Fruit fly (Drosophila melanogaster) whole organism, embryonic: ENCODE results near the gene tral.

ENCODE experiments used
- Bgb ChIP-seq: fragments of 200-800 bp; sonication (Bioruptor generic); IDR thresholded peaks from 2 replicates; pipeline ENCODE4 v1.3.6; 2022; ENCODE audit warnings: missing biosample characterization, missing genetic modification characterization; ENCODE audit not compliant: partially characterized antibody
- CG10209 ChIP-seq: fragments of 200-800 bp; sonication (Bioruptor generic); optimal IDR thresholded peaks from 3 replicates; lab custom pipeline; 2017; ENCODE audit warnings: missing biosample characterization, mild to moderate bottlenecking, missing genetic modification characterization, missing genetic modification reagents
- CG10462 ChIP-seq: fragments of 200-800 bp; sonication (Bioruptor generic); optimal IDR thresholded peaks from 2 replicates; lab custom pipeline; 2016; ENCODE audit warnings: missing biosample characterization, missing genetic modification characterization
- CG10654 ChIP-seq: fragments of 200-800 bp; sonication (Bioruptor generic); optimal IDR thresholded peaks from 2 replicates; lab custom pipeline; 2016; ENCODE audit warnings: missing biosample characterization, missing genetic modification characterization
- CG11093 ChIP-seq: fragments of 200-800 bp; sonication (Bioruptor generic); IDR thresholded peaks from 3 replicates; pipeline ENCODE4 v1.3.6; 2022; ENCODE audit warnings: missing biosample characterization, missing genetic modification characterization
- CG11695 ChIP-seq: fragments of 200-800 bp; sonication (Bioruptor generic); IDR thresholded peaks from 3 replicates; pipeline ENCODE4 v1.3.6; 2022; ENCODE audit warnings: missing biosample characterization, missing genetic modification characterization
- CG12769 ChIP-seq: fragments of 200-800 bp; sonication (Bioruptor generic); optimal IDR thresholded peaks from 2 replicates; lab custom pipeline; 2019; ENCODE audit warnings: missing biosample characterization, mild to moderate bottlenecking, missing genetic modification characterization, moderate library complexity
- CG15011 ChIP-seq: fragments of 200-800 bp; sonication (Bioruptor generic); optimal IDR thresholded peaks from 3 replicates; lab custom pipeline; 2018; ENCODE audit warnings: missing biosample characterization, mild to moderate bottlenecking, missing genetic modification characterization
- CG16813 ChIP-seq: fragments of 200-800 bp; sonication (Bioruptor generic); IDR thresholded peaks from 3 replicates; pipeline ENCODE4 v1.3.6; 2022; ENCODE audit warnings: missing biosample characterization, missing genetic modification characterization; ENCODE audit not compliant: partially characterized antibody
- CG17829 ChIP-seq: fragments of 200-800 bp; optimal IDR thresholded peaks from 2 replicates; lab custom pipeline; 2019; ENCODE audit warnings: missing biosample characterization, mild to moderate bottlenecking, missing genetic modification characterization, moderate library complexity
- CG18599 ChIP-seq: fragments of 200-800 bp; sonication (Bioruptor generic); optimal IDR thresholded peaks from 3 replicates; lab custom pipeline; 2017; ENCODE audit warnings: missing biosample characterization, missing genetic modification characterization, mild to moderate bottlenecking, moderate library complexity, missing genetic modification reagents
- CG32772 ChIP-seq: fragments of 200-800 bp; sonication (Bioruptor generic); IDR thresholded peaks from 2 replicates; pipeline ENCODE4 v1.3.6; 2022; ENCODE audit warnings: missing biosample characterization, missing genetic modification characterization
- CG3281 ChIP-seq: fragments of 200-800 bp; sonication (Bioruptor generic); optimal IDR thresholded peaks from 3 replicates; lab custom pipeline; 2017; ENCODE audit warnings: missing biosample characterization, mild to moderate bottlenecking, missing genetic modification characterization
- CG34376 ChIP-seq: fragments of 200-800 bp; sonication (Bioruptor generic); optimal IDR thresholded peaks from 2 replicates; lab custom pipeline; 2018; ENCODE audit warnings: missing biosample characterization, mild to moderate bottlenecking, missing genetic modification characterization
- CG9876 ChIP-seq: fragments of 200-800 bp; sonication (Bioruptor generic); optimal IDR thresholded peaks from 2 replicates; lab custom pipeline; 2016; ENCODE audit warnings: missing biosample characterization, missing genetic modification characterization
- CkIIα-i1 ChIP-seq: fragments of 200-800 bp; sonication (Bioruptor generic); IDR thresholded peaks from 2 replicates; pipeline ENCODE4 v1.3.6; 2022; ENCODE audit warnings: missing biosample characterization, missing genetic modification characterization
- Fer1 ChIP-seq: fragments of 200-800 bp; sonication (Bioruptor generic); optimal IDR thresholded peaks from 2 replicates; lab custom pipeline; 2017; ENCODE audit warnings: missing biosample characterization, mild to moderate bottlenecking, missing genetic modification characterization
- Hmr ChIP-seq: fragments of 200-800 bp; sonication (Bioruptor generic); optimal IDR thresholded peaks from 3 replicates; lab custom pipeline; 2017; ENCODE audit warnings: mild to moderate bottlenecking, missing biosample characterization, missing genetic modification reagents, missing genetic modification characterization
- Mes4 ChIP-seq: fragments of 200-800 bp; sonication (Bioruptor generic); optimal IDR thresholded peaks from 2 replicates; lab custom pipeline; 2016; ENCODE audit warnings: missing biosample characterization, missing genetic modification characterization
- Myb ChIP-seq: fragments of 200-800 bp; sonication (Bioruptor generic); optimal IDR thresholded peaks from 2 replicates; lab custom pipeline; 2016; ENCODE audit warnings: missing biosample characterization, missing genetic modification characterization
- NC2β ChIP-seq: fragments of 200-800 bp; sonication (Bioruptor generic); optimal IDR thresholded peaks from 2 replicates; lab custom pipeline; 2016; ENCODE audit warnings: missing biosample characterization, missing genetic modification characterization
- Ptx1 ChIP-seq: fragments of 200-800 bp; sonication (Bioruptor generic); IDR thresholded peaks from 2 replicates; pipeline ENCODE4 v1.3.6; 2022; ENCODE audit warnings: missing biosample characterization, missing genetic modification characterization
- Ravus ChIP-seq: fragments of 200-800 bp; sonication (Bioruptor generic); IDR thresholded peaks from 2 replicates; pipeline ENCODE4 v1.3.6; 2022; ENCODE audit warnings: missing biosample characterization, missing genetic modification characterization
- Sin3A ChIP-seq: fragments of >200 bp; optimal IDR thresholded peaks from 2 replicates; lab custom pipeline; 2018
- Ssrp ChIP-seq: fragments of 200-800 bp; sonication (Bioruptor generic); optimal IDR thresholded peaks from 2 replicates; lab custom pipeline; 2018; ENCODE audit warnings: missing biosample characterization, mild to moderate bottlenecking, missing genetic modification characterization, moderate library complexity
- Xbp1 ChIP-seq: fragments of 200-800 bp; sonication (Bioruptor generic); optimal IDR thresholded peaks from 3 replicates; lab custom pipeline; 2016; ENCODE audit warnings: missing biosample characterization, mild to moderate bottlenecking, missing genetic modification characterization
- amos ChIP-seq: fragments of 200-800 bp; sonication (Bioruptor generic); IDR thresholded peaks from 2 replicates; pipeline ENCODE4 v1.3.6; 2022; ENCODE audit warnings: missing biosample characterization, missing genetic modification characterization; ENCODE audit not compliant: partially characterized antibody
- bab2 ChIP-seq: fragments of 200-800 bp; sonication (Bioruptor generic); optimal IDR thresholded peaks from 2 replicates; lab custom pipeline; 2016; ENCODE audit warnings: missing biosample characterization, missing genetic modification characterization
- bbx ChIP-seq: fragments of 200-800 bp; sonication (Bioruptor generic); IDR thresholded peaks from 2 replicates; pipeline ENCODE4 v1.3.6; 2022; ENCODE audit warnings: missing biosample characterization, missing genetic modification characterization; ENCODE audit not compliant: partially characterized antibody
- br ChIP-seq: fragments of >200 bp; optimal IDR thresholded peaks from 2 replicates; lab custom pipeline; 2017
- chinmo ChIP-seq: fragments of 200-800 bp; sonication (Bioruptor generic); IDR thresholded peaks from 4 replicates; pipeline ENCODE4 v1.3.6; 2022; ENCODE audit warnings: missing biosample characterization, missing genetic modification characterization; ENCODE audit not compliant: partially characterized antibody
- crc ChIP-seq: fragments of 200-800 bp; sonication (Bioruptor generic); optimal IDR thresholded peaks from 2 replicates; lab custom pipeline; 2016; ENCODE audit warnings: missing biosample characterization, missing genetic modification characterization
- crp ChIP-seq, 2 experiments: fragments of 200-800 bp; sonication (Bioruptor generic); optimal IDR thresholded peaks; 2 replicates in 1 of 2; 3 replicates in 1 of 2; lab custom pipeline; 2017; ENCODE audit warnings: missing biosample characterization in 2 of 2, missing genetic modification characterization in 2 of 2, mild to moderate bottlenecking in 1 of 2, moderate library complexity in 1 of 2
- ewg ChIP-seq: fragments of 200-800 bp; sonication (Bioruptor generic); optimal IDR thresholded peaks from 3 replicates; lab custom pipeline; 2017; ENCODE audit warnings: mild to moderate bottlenecking, missing biosample characterization, missing genetic modification reagents, missing genetic modification characterization
- exex ChIP-seq: fragments of 200-800 bp; sonication (Bioruptor generic); optimal IDR thresholded peaks from 4 replicates; lab custom pipeline; 2018; ENCODE audit warnings: missing biosample characterization, mild to moderate bottlenecking, missing genetic modification characterization, moderate library complexity
- kah ChIP-seq: fragments of 200-800 bp; sonication (Bioruptor generic); optimal IDR thresholded peaks from 2 replicates; lab custom pipeline; 2018; ENCODE audit warnings: missing biosample characterization, mild to moderate bottlenecking, missing genetic modification characterization
- kni ChIP-seq: fragments of 200-800 bp; sonication (Bioruptor generic); optimal IDR thresholded peaks from 3 replicates; lab custom pipeline; 2017; ENCODE audit warnings: mild to moderate bottlenecking, missing biosample characterization, missing genetic modification reagents, missing genetic modification characterization
- lbe ChIP-seq: fragments of 200-800 bp; sonication (Bioruptor generic); optimal IDR thresholded peaks from 2 replicates; lab custom pipeline; 2016; ENCODE audit warnings: missing biosample characterization, mild to moderate bottlenecking, missing genetic modification characterization
- pan ChIP-seq, 4 experiments: fragments of >200 bp in 3 of 4; fragments of 200-800 bp in 1 of 4; sonication (Bioruptor generic) in 1 of 4; optimal IDR thresholded peaks in 3 of 4; IDR thresholded peaks in 1 of 4; 2 replicates each; pipeline versions ENCODE4 v1.3.6 to Lab custom; 2017 to 2022; ENCODE audit warnings: missing biosample characterization in 2 of 4, missing genetic modification characterization in 2 of 4, mixed read lengths in 1 of 4
- pita ChIP-seq: fragments of 200-800 bp; sonication (Bioruptor generic); optimal IDR thresholded peaks from 2 replicates; lab custom pipeline; 2017; ENCODE audit warnings: missing biosample characterization, mild to moderate bottlenecking, missing genetic modification characterization
- pzg ChIP-seq: fragments of 200-800 bp; sonication (Bioruptor generic); optimal IDR thresholded peaks from 3 replicates; lab custom pipeline; 2018; ENCODE audit warnings: missing biosample characterization, mild to moderate bottlenecking, missing genetic modification characterization, moderate library complexity
- row ChIP-seq: fragments of 200-800 bp; sonication (Bioruptor generic); IDR thresholded peaks from 3 replicates; pipeline ENCODE4 v1.3.6; 2022; ENCODE audit warnings: missing biosample characterization, missing genetic modification characterization
- salm ChIP-seq: fragments of 200-800 bp; sonication (Bioruptor generic); optimal IDR thresholded peaks from 2 replicates; lab custom pipeline; 2018; ENCODE audit warnings: missing biosample characterization, mild to moderate bottlenecking, missing genetic modification characterization
- seq ChIP-seq: fragments of 200-800 bp; sonication (Bioruptor generic); IDR thresholded peaks from 2 replicates; pipeline ENCODE4 v1.3.6; 2022; ENCODE audit warnings: missing biosample characterization, missing genetic modification characterization
- slou ChIP-seq: fragments of 200-800 bp; sonication (Bioruptor generic); optimal IDR thresholded peaks from 3 replicates; lab custom pipeline; 2016; ENCODE audit warnings: missing biosample characterization, missing genetic modification characterization
- tin ChIP-seq: fragments of 200-800 bp; sonication (Bioruptor generic); optimal IDR thresholded peaks from 3 replicates; lab custom pipeline; 2016; ENCODE audit warnings: missing biosample characterization, missing genetic modification characterization
- trem ChIP-seq: fragments of 200-800 bp; optimal IDR thresholded peaks from 3 replicates; lab custom pipeline; 2019; ENCODE audit warnings: missing biosample characterization, mild to moderate bottlenecking, missing genetic modification characterization, moderate library complexity
- trh ChIP-seq: fragments of 200-800 bp; sonication (Bioruptor generic); optimal IDR thresholded peaks from 2 replicates; lab custom pipeline; 2016; ENCODE audit warnings: missing biosample characterization, missing genetic modification characterization
- vvl ChIP-seq: fragments of 200-800 bp; sonication (Bioruptor generic); IDR thresholded peaks from 2 replicates; pipeline ENCODE4 v1.3.6; 2022; ENCODE audit warnings: missing biosample characterization, missing genetic modification characterization
- yki ChIP-seq: fragments of >200 bp; optimal IDR thresholded peaks from 3 replicates; lab custom pipeline; 2018

Gene tral

dm6 chr3L:12489952-12490351, 24.9 kb upstream of the tral start (continued):
- TF ChIP-seq vvl (GFP tag; lab: Robert Waterston, UW) (no peak), CG34376 (GFP tag; lab: Kevin White, UChicago) (peak; percentile 25), CG9876 (GFP tag; lab: Kevin White, UChicago) (no peak), Myb (GFP tag; lab: Kevin White, UChicago) (no peak), ewg (GFP tag; lab: Kevin White, UChicago) (no peak), CG15011 (GFP tag; lab: Kevin White, UChicago) (no peak), kni (GFP tag; lab: Kevin White, UChicago) (no peak), pzg (GFP tag; lab: Kevin White, UChicago) (no peak), Mes4 (GFP tag; lab: Kevin White, UChicago) (no peak), CG32772 (GFP tag; lab: Robert Waterston, UW) (no peak), trem (tag; lab: Kevin White, UChicago) (no peak), CG10462 (GFP tag; lab: Kevin White, UChicago) (no peak), chinmo (GFP tag; lab: Robert Waterston, UW) (peak; percentile 79; the same call in 3 of the 4 replicates), CG16813 (GFP tag; lab: Robert Waterston, UW) (no peak), lbe (GFP tag; lab: Kevin White, UChicago) (peak; percentile 69), Fer1 (no peak), CG10654 (GFP tag; lab: Kevin White, UChicago) (no peak), bbx (no peak), tin (no peak), Ptx1 (no peak), crp (GFP tag; optimal IDR thresholded peaks at IDR 0.05; lab: Kevin White, UChicago) (peak in 1 of 2 experiments; percentile 63), Sin3A (lab: Kevin White, UChicago) (no peak), salm (no peak), CG11695 (GFP tag; lab: Robert Waterston, UW) (no peak), bab2 (GFP tag; lab: Kevin White, UChicago) (no peak), exex (tag; lab: Kevin White, UChicago) (no peak), row (GFP tag; lab: Robert Waterston, UW) (no peak), Ssrp (no peak)

- TF ChIP-seq kni (GFP tag; lab: Kevin White, UChicago) = no peak
- TF ChIP-seq slou (GFP tag; lab: Kevin White, UChicago) = no peak
- TF ChIP-seq pan (optimal IDR thresholded peaks at IDR 0.05; lab: Kevin White, UChicago) = no peak
- TF ChIP-seq pan (GFP tag; optimal IDR thresholded peaks at IDR 0.05 in 1 of 2, IDR thresholded peaks at IDR 0.05 in 1 of 2) = peak in 1 of 2 experiments; percentile 87
- no peak for TF ChIP-seq amos (GFP tag; lab: Robert Waterston, UW)
- TF ChIP-seq CG3281 (GFP tag; lab: Kevin White, UChicago) = peak; percentile 80
- peak; percentile 90 for TF ChIP-seq CG12769
- peak; percentile 90 for TF ChIP-seq Xbp1
- peak; percentile 88 for TF ChIP-seq CG10209 (GFP tag; lab: Kevin White, UChicago)
- TF ChIP-seq trh (GFP tag; lab: Kevin White, UChicago) = peak; percentile 61
- no peak for TF ChIP-seq br (lab: Kevin White, UChicago)
- TF ChIP-seq Hmr (GFP tag; lab: Kevin White, UChicago) = peak; percentile 89
- no peak for TF ChIP-seq pita (GFP tag; lab: Kevin White, UChicago)
- TF ChIP-seq CG11093 (GFP tag; lab: Robert Waterston, UW) = peak; percentile 70; the same call in 2 of the 3 replicates
- peak; percentile 67 for TF ChIP-seq NC2β (GFP tag; lab: Kevin White, UChicago)
- TF ChIP-seq seq (GFP tag; lab: Robert Waterston, UW) = peak; percentile 88
- TF ChIP-seq CG18599 (GFP tag; lab: Kevin White, UChicago) = peak; percentile 88
- TF ChIP-seq Bgb (GFP tag; lab: Robert Waterston, UW) = no peak
- TF ChIP-seq yki (lab: Kevin White, UChicago) = no peak
- peak; percentile 66 for TF ChIP-seq kah (GFP tag; lab: Kevin White, UChicago)
- TF ChIP-seq crc (GFP tag; lab: Kevin White, UChicago) = peak; percentile 21
- peak; percentile 76 for TF ChIP-seq CG17829 (tag; lab: Kevin White, UChicago)
- TF ChIP-seq Ravus (GFP tag; lab: Robert Waterston, UW) = peak; percentile 54
- TF ChIP-seq CkIIα-i1 = peak; percentile 19; the same call in 1 of the 2 replicates
Measured at dm6 chr3L:12490418-12491035, 24.3 kb upstream of the tral start, which contains the start of gene CG10660. CG10660 (minus strand) TSS chr3L:12490676.
